Worm (Caenorhabditis elegans) whole organism, L4 larva: Measurements from ENCODE around the gene inx-11.
A peak's percentile ranks its signal among the peaks of the same experiment; 100 is the strongest.

Experiments used
- F10B5.3 ChIP-seq: sonication (generic microtip); optimal IDR thresholded peaks from 2 replicates; lab custom pipeline; 2016; ENCODE audit warnings: mild to moderate bottlenecking, missing genetic modification characterization, missing compliant biosample characterization
- F37D6.2 ChIP-seq: sonication (generic microtip); optimal IDR thresholded peaks from 2 replicates; lab custom pipeline; 2016; ENCODE audit warnings: mild to moderate bottlenecking, missing genetic modification characterization, missing compliant biosample characterization
- Y105C5A.15 ChIP-seq: fragments of 200-800 bp; sonication (Bioruptor generic); IDR thresholded peaks from 2 replicates; pipeline ENCODE4 v1.3.6; 2022; ENCODE audit warnings: missing genetic modification characterization, missing compliant biosample characterization
- Y48G9A.11 ChIP-seq: fragments of 200-800 bp; sonication (Bioruptor generic); IDR thresholded peaks from 2 replicates; pipeline ENCODE4 v1.3.6; 2022; ENCODE audit warnings: missing genetic modification reagents, missing genetic modification characterization, missing compliant biosample characterization
- ZK546.5 ChIP-seq, 2 experiments: sonication (generic microtip); optimal IDR thresholded peaks; 2 replicates each; lab custom pipeline; 2017; ENCODE audit warnings: missing biosample characterization in 2 of 2, missing genetic modification characterization in 2 of 2
- aha-1 ChIP-seq: fragments of 150-350 bp; peaks from one replicate; lab custom pipeline; 2014; ENCODE audit warnings: missing biosample characterization, missing genetic modification characterization
- ama-1 ChIP-seq: fragments of 150-350 bp; optimal IDR thresholded peaks from 2 replicates; lab custom pipeline; 2014; ENCODE audit warnings: inconsistent platforms, mixed read lengths
- arid-1 ChIP-seq: fragments of 200-800 bp; sonication (Bioruptor generic); conservative IDR thresholded peaks from 2 replicates; pipeline ENCODE4 v1.3.6; 2022; ENCODE audit warnings: missing genetic modification reagents, missing genetic modification characterization, missing compliant biosample characterization
- ceh-28 ChIP-seq: fragments of 150-350 bp; optimal IDR thresholded peaks from 2 replicates; lab custom pipeline; 2014; ENCODE audit warnings: missing biosample characterization, missing genetic modification reagents, missing genetic modification characterization
- ceh-32 ChIP-seq: sonication (generic microtip); optimal IDR thresholded peaks from 2 replicates; lab custom pipeline; 2016; ENCODE audit warnings: mild to moderate bottlenecking, missing genetic modification characterization, missing compliant biosample characterization; ENCODE audit not compliant: poor library complexity
- ces-1 ChIP-seq: fragments of 150-350 bp; sonication (generic microtip); optimal IDR thresholded peaks from 4 replicates; lab custom pipeline; 2014; ENCODE audit warnings: missing biosample characterization, missing genetic modification reagents, missing genetic modification characterization
- cey-2 ChIP-seq: sonication (generic microtip); optimal IDR thresholded peaks from 3 replicates; lab custom pipeline; 2017; ENCODE audit warnings: missing genetic modification characterization, mild to moderate bottlenecking, missing compliant biosample characterization, antibody characterized with exemption, borderline replicate concordance; ENCODE audit not compliant: insufficient read depth
- daf-16 ChIP-seq, 3 experiments: sonication (generic microtip); optimal IDR thresholded peaks; 2 replicates each; lab custom pipeline; 2016 to 2017; ENCODE audit warnings: missing genetic modification characterization in 3 of 3, missing genetic modification reagents in 3 of 3, mild to moderate bottlenecking in 2 of 3, missing compliant biosample characterization in 2 of 3, missing biosample characterization in 1 of 3, moderate library complexity in 1 of 3
- daf-19 ChIP-seq: fragments of 200-800 bp; sonication (Bioruptor generic); conservative IDR thresholded peaks from 2 replicates; pipeline ENCODE4 v1.3.6; 2022; ENCODE audit warnings: missing genetic modification characterization, missing compliant biosample characterization
- dmd-6 ChIP-seq: fragments of 200-800 bp; sonication (Bioruptor generic); IDR thresholded peaks from 2 replicates; pipeline ENCODE4 v1.3.6; 2022; ENCODE audit warnings: missing genetic modification reagents, missing genetic modification characterization, missing compliant biosample characterization
- dmd-8 ChIP-seq: fragments of 200-800 bp; sonication (Bioruptor generic); IDR thresholded peaks from 2 replicates; pipeline ENCODE4 v1.3.6; 2022; ENCODE audit warnings: missing genetic modification characterization, missing compliant biosample characterization
- duxl-1 ChIP-seq: sonication (generic microtip); optimal IDR thresholded peaks from 2 replicates; lab custom pipeline; 2016; ENCODE audit warnings: mild to moderate bottlenecking, missing genetic modification characterization, moderate library complexity, missing compliant biosample characterization; ENCODE audit not compliant: poor library complexity
- dve-1 ChIP-seq: sonication (generic microtip); optimal IDR thresholded peaks from 2 replicates; lab custom pipeline; 2017; ENCODE audit warnings: antibody characterized with exemption, mild to moderate bottlenecking, missing genetic modification characterization, missing compliant biosample characterization; ENCODE audit not compliant: insufficient read depth
- fkh-10 ChIP-seq: fragments of 150-350 bp; optimal IDR thresholded peaks from 2 replicates; lab custom pipeline; 2014; ENCODE audit warnings: missing biosample characterization, missing genetic modification reagents, missing genetic modification characterization
- hlh-11 ChIP-seq: fragments of 200-800 bp; sonication (Bioruptor generic); optimal IDR thresholded peaks from 2 replicates; lab custom pipeline; 2018; ENCODE audit warnings: mild to moderate bottlenecking, missing genetic modification characterization, missing compliant biosample characterization
- lin-15B ChIP-seq: fragments of 150-350 bp; sonication (generic microtip); optimal IDR thresholded peaks from 3 replicates; lab custom pipeline; 2014; ENCODE audit warnings: missing biosample characterization, missing genetic modification characterization
- lin-38 ChIP-seq: fragments of 200-800 bp; sonication (Bioruptor generic); IDR thresholded peaks from 2 replicates; pipeline ENCODE4 v1.3.6; 2022; ENCODE audit warnings: missing genetic modification reagents, missing genetic modification characterization, missing compliant biosample characterization
- lin-39 ChIP-seq: fragments of 150-350 bp; optimal IDR thresholded peaks from 2 replicates; lab custom pipeline; 2014; ENCODE audit warnings: missing biosample characterization, missing genetic modification reagents, missing genetic modification characterization
- lir-3 ChIP-seq: sonication (generic microtip); optimal IDR thresholded peaks from 2 replicates; lab custom pipeline; 2016; ENCODE audit warnings: mild to moderate bottlenecking, missing genetic modification characterization, missing compliant biosample characterization
- madf-5 ChIP-seq, 2 experiments: fragments of 200-800 bp; sonication (Bioruptor generic); IDR thresholded peaks; 2 replicates each; pipeline ENCODE4 v1.3.6; 2022; ENCODE audit warnings: missing compliant biosample characterization in 2 of 2, missing genetic modification characterization in 2 of 2
- mdl-1 ChIP-seq, 2 experiments: fragments of 150-350 bp in 1 of 2; sonication (generic microtip) in 1 of 2; optimal IDR thresholded peaks; 2 replicates each; lab custom pipeline; 2014 to 2017; ENCODE audit warnings: missing biosample characterization in 2 of 2, missing genetic modification characterization in 2 of 2
- mep-1 ChIP-seq: fragments of 150-350 bp; sonication (generic microtip); optimal IDR thresholded peaks from 3 replicates; lab custom pipeline; 2014; ENCODE audit warnings: missing biosample characterization, missing genetic modification characterization
- nhr-10 ChIP-seq: fragments of 150-350 bp; optimal IDR thresholded peaks from 2 replicates; lab custom pipeline; 2014; ENCODE audit warnings: missing biosample characterization, missing genetic modification characterization
- nhr-102 ChIP-seq: sonication (generic microtip); optimal IDR thresholded peaks from 2 replicates; lab custom pipeline; 2016; ENCODE audit warnings: mild to moderate bottlenecking, missing genetic modification characterization, moderate library complexity, missing compliant biosample characterization
- nhr-111 ChIP-seq: fragments of 200-800 bp; sonication (Bioruptor generic); optimal IDR thresholded peaks from 2 replicates; lab custom pipeline; 2018; ENCODE audit warnings: mild to moderate bottlenecking, missing genetic modification characterization, missing compliant biosample characterization
- nhr-237 ChIP-seq: sonication (generic microtip); optimal IDR thresholded peaks from 2 replicates; lab custom pipeline; 2017; ENCODE audit warnings: missing biosample characterization, missing genetic modification characterization
- nhr-41 ChIP-seq: fragments of 200-800 bp; sonication (Bioruptor generic); IDR thresholded peaks from 2 replicates; pipeline ENCODE4 v1.3.6; 2022; ENCODE audit warnings: missing genetic modification reagents, missing genetic modification characterization, missing compliant biosample characterization
- nhr-42 ChIP-seq: fragments of 200-800 bp; sonication (Bioruptor generic); IDR thresholded peaks from 2 replicates; pipeline ENCODE4 v1.3.6; 2022; ENCODE audit warnings: missing genetic modification characterization, missing compliant biosample characterization
- nhr-6 ChIP-seq: fragments of 150-350 bp; optimal IDR thresholded peaks from 2 replicates; lab custom pipeline; 2014; ENCODE audit warnings: missing biosample characterization, missing genetic modification characterization
- nhr-77 ChIP-seq: fragments of 150-350 bp; optimal IDR thresholded peaks from 2 replicates; lab custom pipeline; 2014; ENCODE audit warnings: missing biosample characterization, missing genetic modification characterization
- rbr-2 ChIP-seq: sonication (generic microtip); optimal IDR thresholded peaks from 2 replicates; lab custom pipeline; 2016; ENCODE audit warnings: missing genotype, missing genetic modification characterization, missing compliant biosample characterization
- saeg-2 ChIP-seq: fragments of 200-800 bp; sonication (Bioruptor generic); IDR thresholded peaks from 2 replicates; pipeline ENCODE4 v1.3.6; 2022; ENCODE audit warnings: missing genetic modification reagents, missing genetic modification characterization, missing compliant biosample characterization
- sdz-12 ChIP-seq: fragments of 200-800 bp; sonication (Bioruptor generic); optimal IDR thresholded peaks from 2 replicates; lab custom pipeline; 2018; ENCODE audit warnings: mild to moderate bottlenecking, missing genetic modification characterization, missing compliant biosample characterization
- snpc-1.2 ChIP-seq: fragments of 200-800 bp; sonication (Bioruptor generic); IDR thresholded peaks from 2 replicates; pipeline ENCODE4 v1.3.6; 2022; ENCODE audit warnings: missing genetic modification reagents, missing genetic modification characterization, missing compliant biosample characterization
- snpc-4 ChIP-seq: fragments of 150-350 bp; optimal IDR thresholded peaks from 2 replicates; lab custom pipeline; 2014; ENCODE audit warnings: missing biosample characterization, missing genetic modification characterization
- spr-1 ChIP-seq: sonication (generic microtip); optimal IDR thresholded peaks from 2 replicates; lab custom pipeline; 2016; ENCODE audit warnings: mild to moderate bottlenecking, missing genetic modification characterization, missing compliant biosample characterization
- zfp-3 ChIP-seq: fragments of 200-800 bp; sonication (Bioruptor generic); conservative IDR thresholded peaks from 2 replicates; pipeline ENCODE4 v1.3.6; 2022; ENCODE audit warnings: missing genetic modification reagents, missing genetic modification characterization, missing compliant biosample characterization
- zip-2 ChIP-seq: fragments of 150-350 bp; optimal IDR thresholded peaks from 2 replicates; lab custom pipeline; 2014; ENCODE audit warnings: missing biosample characterization, missing genetic modification characterization
- ztf-7 ChIP-seq: fragments of 150-350 bp; optimal IDR thresholded peaks from 2 replicates; lab custom pipeline; 2014; ENCODE audit warnings: missing biosample characterization, missing genetic modification characterization

Gene inx-11

ce11 chrV:12491070-12491643 is 4.1 kb downstream of the inx-11 start (continued):
- no peak for TF ChIP-seq Y105C5A.15 (GFP tag; lab: Robert Waterston, UW)
- no peak for TF ChIP-seq nhr-111 (GFP tag; lab: Kevin White, UChicago)
- TF ChIP-seq nhr-42 (GFP tag; lab: Robert Waterston, UW), result peak; percentile 75
- no peak for TF ChIP-seq saeg-2 (GFP tag; lab: Robert Waterston, UW)
- TF ChIP-seq hlh-11 (tag; lab: Kevin White, UChicago), result peak; percentile 92
- 0 out of 2 replicates have a peak, but pooled peaks have one; percentile 29 for TF ChIP-seq dmd-8 (GFP tag; lab: Robert Waterston, UW)
- TF ChIP-seq zfp-3 (GFP tag; lab: Robert Waterston, UW), result 0 out of 2 replicates have a peak, but pooled peaks have one; percentile 30
- TF ChIP-seq duxl-1 (tag; lab: Kevin White, UChicago), result peak; percentile 89
- TF ChIP-seq snpc-4 (tag; lab: Kevin White, UChicago), result peak; percentile 94
- peak; percentile 76 for TF ChIP-seq arid-1 (GFP tag; lab: Robert Waterston, UW)
- TF ChIP-seq lir-3 (tag; lab: Kevin White, UChicago), result no peak
- TF ChIP-seq lin-15B, result no peak
- peak; percentile 77 for TF ChIP-seq F10B5.3
- no peak for TF ChIP-seq sdz-12
- TF ChIP-seq dmd-6 (GFP tag; lab: Robert Waterston, UW), result peak; percentile 68
- no peak for TF ChIP-seq nhr-10 (tag; lab: Kevin White, UChicago)

DNA sequence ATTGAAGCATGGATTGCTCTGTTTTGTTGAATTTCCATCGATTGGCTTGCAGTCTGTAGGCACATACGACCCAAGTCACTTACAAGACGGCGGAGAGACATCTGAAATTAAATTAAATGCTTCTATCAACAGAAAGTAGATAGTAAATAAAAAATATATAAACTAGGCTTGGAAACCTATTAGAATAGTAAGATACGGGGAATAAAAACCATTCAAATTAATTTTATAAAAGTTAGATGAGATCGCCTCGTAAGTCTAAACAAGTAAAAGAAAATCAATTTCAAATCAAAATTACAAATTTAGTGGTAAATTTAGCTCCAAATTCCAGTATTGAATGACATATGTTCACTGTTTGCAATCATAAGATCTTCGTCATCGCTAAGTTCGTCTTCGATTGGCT is 7.5 kb downstream of the inx-11 start, which contains the start of gene mrps-11:
TSS of gene mrps-11 (minus strand) at position 101 of the 400 bp plus-strand sequence.
- TF ChIP-seq lin-38 (GFP tag; lab: Robert Waterston, UW) (no peak), spr-1 (tag; lab: Kevin White, UChicago) (no peak), nhr-6 (tag; lab: Kevin White, UChicago) (no peak), snpc-4 (tag; lab: Kevin White, UChicago) (no peak), ceh-32 (tag; lab: Kevin White, UChicago) (no peak), nhr-237 (tag; lab: Kevin White, UChicago) (no peak), daf-19 (GFP tag; lab: Robert Waterston, UW) (no peak), mdl-1 (tag; optimal IDR thresholded peaks at IDR 0.05; lab: Kevin White, UChicago) (no peak), daf-16 (GFP tag; optimal IDR thresholded peaks at IDR 0.05; lab: Kevin White, UChicago) (no peak), daf-16 (tag; optimal IDR thresholded peaks at IDR 0.05; lab: Kevin White, UChicago) (no peak), zip-2 (tag; lab: Kevin White, UChicago) (no peak)

ce11 chrV:12497725-12498263 is 10.8 kb downstream of the inx-11 start, which contains the start of the genes W04D2.4 and rbm-25:
W04D2.4 (minus strand) TSS chrV:12497755.
rbm-25 (plus strand) TSS chrV:12498213.
- TF ChIP-seq nhr-77, result peak; percentile 20
- TF ChIP-seq madf-5 (GFP tag; IDR thresholded peaks at IDR 0.05; lab: Robert Waterston, UW), result no peak
- TF ChIP-seq lin-38 (GFP tag; lab: Robert Waterston, UW), result peak; percentile 71
- peak; percentile 63 for TF ChIP-seq dmd-6 (GFP tag; lab: Robert Waterston, UW)
- TF ChIP-seq F10B5.3, result peak; percentile 58
- TF ChIP-seq spr-1 (tag; lab: Kevin White, UChicago), result peak; percentile 56
- no peak for TF ChIP-seq nhr-10 (tag; lab: Kevin White, UChicago)
- no peak for TF ChIP-seq Y48G9A.11 (GFP tag; lab: Robert Waterston, UW)
- TF ChIP-seq zip-2 (tag; lab: Kevin White, UChicago), result no peak
- peak; percentile 86 for TF ChIP-seq nhr-6 (tag; lab: Kevin White, UChicago)
- peak; percentile 48 for TF ChIP-seq F37D6.2 (tag; lab: Kevin White, UChicago)
- TF ChIP-seq ZK546.5 (tag; optimal IDR thresholded peaks at IDR 0.05; lab: Kevin White, UChicago), result no peak
- TF ChIP-seq nhr-41, result no peak
- TF ChIP-seq lin-39, result no peak
- TF ChIP-seq hlh-11 (tag; lab: Kevin White, UChicago), result peak; percentile 56
- no peak for TF ChIP-seq ces-1 (GFP tag; lab: Kevin White, UChicago)
- no peak for TF ChIP-seq dmd-8 (GFP tag; lab: Robert Waterston, UW)
- TF ChIP-seq cey-2 (tag; lab: Kevin White, UChicago), result no peak
- TF ChIP-seq ztf-7, result peak; percentile 67
- no peak for TF ChIP-seq zfp-3 (GFP tag; lab: Robert Waterston, UW)
- peak; percentile 82 for TF ChIP-seq dve-1 (tag; lab: Kevin White, UChicago)
- peak; percentile 54 for TF ChIP-seq ceh-28 (tag; lab: Kevin White, UChicago)
- TF ChIP-seq snpc-1.2 (GFP tag; lab: Robert Waterston, UW), result no peak
- peak; percentile 72 for TF ChIP-seq mep-1 (tag; lab: Kevin White, UChicago)
- no peak for TF ChIP-seq ama-1 (lab: Kevin White, UChicago)
- TF ChIP-seq daf-16 (GFP tag; optimal IDR thresholded peaks at IDR 0.05; lab: Kevin White, UChicago), result peak in 1 of 2 experiments; percentile 34
- TF ChIP-seq daf-16 (tag; optimal IDR thresholded peaks at IDR 0.05; lab: Kevin White, UChicago), result peak; percentile 26
- peak; percentile 78 for TF ChIP-seq aha-1 (tag; lab: Kevin White, UChicago)
- peak; percentile 1 for TF ChIP-seq fkh-10
- TF ChIP-seq rbr-2 (tag; lab: Kevin White, UChicago), result peak; percentile 72
- peak; percentile 67 for TF ChIP-seq nhr-102 (tag; lab: Kevin White, UChicago)
